Worm (Caenorhabditis elegans): ENCODE results near the gene nhr-50.
A peak's percentile ranks its signal among the peaks of the same experiment; 100 is the strongest.

Gene nhr-50

DNA sequence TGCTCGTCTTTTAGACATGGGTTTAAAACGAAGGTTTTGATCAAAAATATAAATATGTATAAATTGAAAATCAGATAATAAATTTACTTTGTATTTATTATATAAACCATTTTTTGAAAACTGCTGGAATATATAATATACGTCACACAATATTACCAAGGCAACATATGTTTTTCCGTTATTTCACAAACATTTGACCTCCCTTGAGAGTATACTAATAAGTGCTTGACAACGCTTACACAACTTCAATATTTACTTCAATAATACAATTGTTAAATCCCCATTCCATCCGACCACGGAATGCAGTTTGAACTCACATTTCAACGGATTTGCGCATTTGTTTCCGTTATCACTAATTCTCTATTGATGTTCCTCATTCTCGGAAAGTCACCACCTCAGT, 47.1 kb upstream of the nhr-50 start, which contains the start of gene str-198:
Gene str-198 (plus strand): TSS at position 301 of the 400 bp plus-strand sequence.
- TF ChIP-seq nhr-43 (tag; optimal IDR thresholded peaks at IDR 0.05; ENCODE audit: poor library complexity, severe bottlenecking), result no peak
- no peak for TF ChIP-seq ztf-4 (tag; optimal IDR thresholded peaks at IDR 0.05)
- no peak for TF ChIP-seq nhr-12 (tag; optimal IDR thresholded peaks at IDR 0.05)
- TF ChIP-seq nhr-23 (tag; optimal IDR thresholded peaks at IDR 0.05), result no peak
- no peak for TF ChIP-seq elt-3 (tag; optimal IDR thresholded peaks at IDR 0.05)
- TF ChIP-seq mml-1 (tag; optimal IDR thresholded peaks at IDR 0.05), result no peak
- no peak for TF ChIP-seq nhr-67 (tag; optimal IDR thresholded peaks at IDR 0.05)
- no peak for TF ChIP-seq nhr-11 (tag; optimal IDR thresholded peaks at IDR 0.05)
- TF ChIP-seq tbx-2 (tag; optimal IDR thresholded peaks at IDR 0.05), result no peak
- no peak for TF ChIP-seq lin-15B (tag; optimal IDR thresholded peaks at IDR 0.05)

DNA sequence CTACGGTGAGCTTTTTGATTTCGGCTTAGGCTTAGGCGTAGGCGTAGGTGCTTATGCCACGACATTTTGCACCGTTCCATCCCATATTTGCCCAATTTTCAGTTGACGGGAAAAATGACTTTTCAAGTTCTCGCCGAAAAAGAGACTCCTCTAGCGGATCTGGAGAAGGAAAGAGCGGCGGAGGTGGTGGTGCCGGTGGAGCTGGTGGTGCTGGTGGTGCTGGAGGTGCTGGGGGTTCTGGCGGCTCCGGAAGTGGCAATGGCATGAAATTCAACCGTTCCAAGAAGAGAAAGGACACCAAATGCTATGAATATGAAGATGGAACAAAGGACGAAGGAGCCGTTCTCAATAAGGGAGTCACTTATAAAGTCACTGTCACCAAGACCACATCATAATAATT, 46.6 kb upstream of the nhr-50 start:
- no peak for TF ChIP-seq nhr-67 (tag; optimal IDR thresholded peaks at IDR 0.05)
- TF ChIP-seq nhr-76 (tag; optimal IDR thresholded peaks at IDR 0.05), result no peak

DNA sequence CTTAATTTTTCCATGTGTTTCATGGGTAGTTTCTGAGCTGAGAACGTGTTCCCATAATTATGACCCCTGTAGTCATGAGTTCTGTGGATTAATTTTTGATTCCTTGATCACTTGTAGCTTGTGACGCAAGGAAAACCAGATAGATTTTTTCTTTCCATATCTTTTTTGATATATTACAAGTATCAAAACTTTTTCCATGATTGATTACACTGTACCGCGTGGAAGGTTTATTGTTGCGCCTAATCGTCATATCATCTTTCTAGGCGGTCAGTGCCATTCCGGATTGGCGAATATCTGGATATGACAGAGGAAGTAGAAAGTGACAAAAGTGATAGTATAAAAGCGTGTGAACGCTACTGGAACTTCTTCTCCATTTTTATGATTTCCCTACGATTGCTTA, 46.1 kb upstream of the nhr-50 start, which contains the start of gene ZK285.2:
Gene ZK285.2 (plus strand): TSS at position 301 of the 400 bp plus-strand sequence.
- TF ChIP-seq eor-1 (tag; optimal IDR thresholded peaks at IDR 0.05) (no peak), ztf-11 (tag; optimal IDR thresholded peaks at IDR 0.05) (no peak), nhr-25 (tag; optimal IDR thresholded peaks at IDR 0.05) (no peak), nhr-67 (tag; optimal IDR thresholded peaks at IDR 0.05) (no peak), elt-3 (tag; optimal IDR thresholded peaks at IDR 0.05) (no peak), aly-2 (tag; optimal IDR thresholded peaks at IDR 0.05) (no peak), mdl-1 (tag; optimal IDR thresholded peaks at IDR 0.05) (no peak), nhr-237 (tag; optimal IDR thresholded peaks at IDR 0.05) (no peak), nhr-77 (tag; optimal IDR thresholded peaks at IDR 0.05) (no peak), nhr-76 (tag; optimal IDR thresholded peaks at IDR 0.05) (no peak), elt-1 (tag; optimal IDR thresholded peaks at IDR 0.05) (no peak), ztf-4 (tag; optimal IDR thresholded peaks at IDR 0.05) (no peak), nhr-11 (tag; optimal IDR thresholded peaks at IDR 0.05) (no peak)

ce11 chrV:16045837-16046236, 45.4 kb upstream of the nhr-50 start, which contains the start of gene T10C6.15:
T10C6.15 (minus strand) TSS chrV:16045940.
- TF ChIP-seq ZK546.5 (tag; optimal IDR thresholded peaks at IDR 0.05), result no peak
- TF ChIP-seq mml-1 (tag; optimal IDR thresholded peaks at IDR 0.05), result no peak
- TF ChIP-seq egl-5 (tag; optimal IDR thresholded peaks at IDR 0.05), result no peak
- TF ChIP-seq pqm-1 (tag; optimal IDR thresholded peaks at IDR 0.05), result peak; percentile 92
- TF ChIP-seq nhr-43 (tag; optimal IDR thresholded peaks at IDR 0.05; ENCODE audit: poor library complexity, severe bottlenecking), result peak; percentile 57
- TF ChIP-seq fkh-10 (GFP tag; optimal IDR thresholded peaks at IDR 0.05), result no peak
- TF ChIP-seq elt-2 (tag; optimal IDR thresholded peaks at IDR 0.05), result peak; percentile 99
- no peak for TF ChIP-seq hmg-11 (tag; optimal IDR thresholded peaks at IDR 0.05)
- TF ChIP-seq pha-4 (tag; optimal IDR thresholded peaks at IDR 0.05), result peak; percentile 90
- TF ChIP-seq eor-1 (tag; optimal IDR thresholded peaks at IDR 0.05), result no peak
- no peak for TF ChIP-seq aly-2 (tag; optimal IDR thresholded peaks at IDR 0.05)
- no peak for TF ChIP-seq nhr-12 (tag; optimal IDR thresholded peaks at IDR 0.05)
- TF ChIP-seq jun-1 (tag; optimal IDR thresholded peaks at IDR 0.05), result peak; percentile 82
- TF ChIP-seq fos-1 (tag; optimal IDR thresholded peaks at IDR 0.05), result no peak

ce11 chrV:16043686-16044085, 43.3 kb upstream of the nhr-50 start:
- TF ChIP-seq nhr-11 (tag; optimal IDR thresholded peaks at IDR 0.05) (no peak), lin-39 (tag; optimal IDR thresholded peaks at IDR 0.05) (no peak), skn-1 (tag; optimal IDR thresholded peaks at IDR 0.05) (no peak), nhr-76 (tag; optimal IDR thresholded peaks at IDR 0.05) (no peak), elt-2 (tag; optimal IDR thresholded peaks at IDR 0.05) (peak; percentile 81), egl-27 (tag; optimal IDR thresholded peaks at IDR 0.05) (no peak), pha-4 (tag; optimal IDR thresholded peaks at IDR 0.05) (peak; percentile 28), tbx-2 (tag; optimal IDR thresholded peaks at IDR 0.05) (no peak), eor-1 (tag; optimal IDR thresholded peaks at IDR 0.05) (no peak), fos-1 (tag; optimal IDR thresholded peaks at IDR 0.05) (no peak), ceh-82 (tag; optimal IDR thresholded peaks at IDR 0.05) (no peak), snpc-4 (tag; optimal IDR thresholded peaks at IDR 0.05) (no peak), nhr-77 (tag; optimal IDR thresholded peaks at IDR 0.05) (no peak), nhr-43 (tag; optimal IDR thresholded peaks at IDR 0.05; ENCODE audit: poor library complexity, severe bottlenecking) (no peak), pqm-1 (tag; optimal IDR thresholded peaks at IDR 0.05) (peak; percentile 53), nhr-28 (tag; optimal IDR thresholded peaks at IDR 0.05) (no peak), R02D3.7 (tag; optimal IDR thresholded peaks at IDR 0.05) (no peak), zag-1 (tag; optimal IDR thresholded peaks at IDR 0.05) (no peak), egl-5 (tag; optimal IDR thresholded peaks at IDR 0.05) (no peak), mdl-1 (tag; optimal IDR thresholded peaks at IDR 0.05) (no peak), ztf-4 (tag; optimal IDR thresholded peaks at IDR 0.05) (no peak), daf-12 (tag; optimal IDR thresholded peaks at IDR 0.05) (no peak), ztf-11 (tag; optimal IDR thresholded peaks at IDR 0.05) (no peak)

All from whole organism, L3 larva.